Worm (Caenorhabditis elegans): ENCODE data around the gene syd-2.

DNA sequence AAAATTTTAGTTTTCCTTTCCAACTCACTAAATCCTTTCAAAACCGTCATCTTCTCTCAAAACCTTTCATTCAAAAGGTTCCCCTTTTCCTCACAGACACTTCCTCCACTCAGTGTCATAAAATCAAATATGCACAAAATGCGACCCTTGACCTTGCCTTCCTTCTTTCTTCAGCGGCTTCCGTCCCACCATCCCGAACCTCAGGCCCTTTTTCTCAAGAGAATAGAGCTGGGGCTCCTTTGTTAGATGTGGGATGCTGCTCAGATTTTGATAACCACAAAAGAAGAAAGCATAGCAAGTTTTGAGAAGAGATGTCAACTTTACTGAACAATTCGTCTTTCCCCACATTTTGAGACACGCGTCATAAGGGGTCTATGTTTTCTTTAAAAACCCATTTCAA is 35.7 kb upstream of the syd-2 start:
- TF ChIP-seq lin-13 (tag; optimal IDR thresholded peaks at IDR 0.05) (no peak), sptf-1 (tag; optimal IDR thresholded peaks at IDR 0.05) (no peak), nhr-237 (tag; optimal IDR thresholded peaks at IDR 0.05) (no peak), lin-32 (GFP tag; optimal IDR thresholded peaks at IDR 0.05) (no peak), pha-4 (tag; optimal IDR thresholded peaks at IDR 0.05) (no peak)

Data from whole organism, mixed stage, embryonic.